Fruit fly (Drosophila melanogaster) whole organism, embryonic: ENCODE results near the gene CG12078.

Experiments used
- ATbp ChIP-seq: fragments of 200-800 bp; sonication (Bioruptor generic); optimal IDR thresholded peaks from 2 replicates; lab custom pipeline; 2017; ENCODE audit warnings: missing biosample characterization, mild to moderate bottlenecking, missing genetic modification characterization, missing genetic modification reagents
- Atf6 ChIP-seq: fragments of 200-800 bp; sonication (Bioruptor generic); IDR thresholded peaks from 2 replicates; pipeline ENCODE4 v1.3.6; 2022; ENCODE audit warnings: missing biosample characterization, missing genetic modification characterization
- CG10321 ChIP-seq: fragments of 200-800 bp; sonication (Bioruptor generic); IDR thresholded peaks from 2 replicates; pipeline ENCODE4 v1.3.6; 2022; ENCODE audit warnings: missing biosample characterization, missing genetic modification characterization
- CG11504 ChIP-seq: fragments of 200-800 bp; sonication (Bioruptor generic); optimal IDR thresholded peaks from 3 replicates; lab custom pipeline; 2019; ENCODE audit warnings: missing biosample characterization, mild to moderate bottlenecking, missing genetic modification characterization, moderate library complexity
- CG12071 ChIP-seq: fragments of 200-800 bp; sonication (Bioruptor generic); optimal IDR thresholded peaks from 3 replicates; lab custom pipeline; 2018; ENCODE audit warnings: missing biosample characterization, mild to moderate bottlenecking, missing genetic modification characterization
- CG12155 ChIP-seq: fragments of 200-800 bp; sonication (Bioruptor generic); optimal IDR thresholded peaks from 3 replicates; lab custom pipeline; 2016; ENCODE audit warnings: missing biosample characterization, missing genetic modification characterization
- CG12744 ChIP-seq: fragments of 200-800 bp; sonication (Bioruptor generic); optimal IDR thresholded peaks from 2 replicates; lab custom pipeline; 2016; ENCODE audit warnings: missing biosample characterization, missing genetic modification characterization
- CG14667 ChIP-seq: fragments of 200-800 bp; sonication (Bioruptor generic); IDR thresholded peaks from 2 replicates; pipeline ENCODE4 v1.3.6; 2022; ENCODE audit warnings: missing biosample characterization, missing genetic modification characterization
- CG15269 ChIP-seq: fragments of 200-800 bp; sonication (Bioruptor generic); optimal IDR thresholded peaks from 2 replicates; lab custom pipeline; 2018; ENCODE audit warnings: missing biosample characterization, mild to moderate bottlenecking, missing genetic modification characterization, moderate library complexity
- CG1602 ChIP-seq: fragments of 200-800 bp; sonication (Bioruptor generic); optimal IDR thresholded peaks from 3 replicates; lab custom pipeline; 2016; ENCODE audit warnings: missing biosample characterization, missing genetic modification characterization
- CG17361 ChIP-seq: fragments of 200-800 bp; sonication (Bioruptor generic); IDR thresholded peaks from 3 replicates; pipeline ENCODE4 v1.3.6; 2022; ENCODE audit warnings: missing biosample characterization, missing genetic modification characterization
- CG18262 ChIP-seq: fragments of 200-800 bp; optimal IDR thresholded peaks from 3 replicates; lab custom pipeline; 2019; ENCODE audit warnings: missing biosample characterization, mild to moderate bottlenecking, missing genetic modification characterization, moderate library complexity
- CG32532 ChIP-seq: fragments of 200-800 bp; sonication (Bioruptor generic); IDR thresholded peaks from 2 replicates; pipeline ENCODE4 v1.3.6; 2022; ENCODE audit warnings: missing biosample characterization, missing genetic modification characterization
- CG4730 ChIP-seq: fragments of 200-800 bp; sonication (Bioruptor generic); IDR thresholded peaks from 2 replicates; pipeline ENCODE4 v1.3.6; 2022; ENCODE audit warnings: missing biosample characterization, missing genetic modification characterization
- CG5953 ChIP-seq: fragments of 200-800 bp; sonication (Bioruptor generic); IDR thresholded peaks from 2 replicates; pipeline ENCODE4 v1.3.6; 2022; ENCODE audit warnings: missing biosample characterization, missing genetic modification characterization
- CG7963 ChIP-seq: fragments of 200-800 bp; sonication (Bioruptor generic); IDR thresholded peaks from 3 replicates; pipeline ENCODE4 v1.3.6; 2022; ENCODE audit warnings: missing biosample characterization, missing genetic modification characterization; ENCODE audit not compliant: partially characterized antibody
- CG9437 ChIP-seq: fragments of 200-800 bp; sonication (Bioruptor generic); optimal IDR thresholded peaks from 2 replicates; lab custom pipeline; 2018; ENCODE audit warnings: missing biosample characterization, mild to moderate bottlenecking, missing genetic modification characterization
- CG9932 ChIP-seq: fragments of 200-800 bp; sonication (Bioruptor generic); IDR thresholded peaks from 2 replicates; pipeline ENCODE4 v1.3.6; 2022; ENCODE audit warnings: missing biosample characterization, missing genetic modification characterization
- Camta ChIP-seq: fragments of 200-800 bp; sonication (Bioruptor generic); optimal IDR thresholded peaks from 2 replicates; lab custom pipeline; 2016; ENCODE audit warnings: missing biosample characterization, missing genetic modification characterization
- CoRest ChIP-seq: fragments of 200-800 bp; sonication (Bioruptor generic); optimal IDR thresholded peaks from 3 replicates; lab custom pipeline; 2018; ENCODE audit warnings: missing biosample characterization, mild to moderate bottlenecking, missing genetic modification characterization, moderate library complexity
- Dip3 ChIP-seq: fragments of 200-800 bp; sonication (Bioruptor generic); optimal IDR thresholded peaks from 3 replicates; lab custom pipeline; 2016; ENCODE audit warnings: missing biosample characterization, missing genetic modification characterization
- Fer1 ChIP-seq: fragments of 200-800 bp; sonication (Bioruptor generic); optimal IDR thresholded peaks from 2 replicates; lab custom pipeline; 2017; ENCODE audit warnings: missing biosample characterization, mild to moderate bottlenecking, missing genetic modification characterization
- HmgD ChIP-seq: fragments of 200-800 bp; sonication (Bioruptor generic); optimal IDR thresholded peaks from 3 replicates; lab custom pipeline; 2016; ENCODE audit warnings: missing biosample characterization, missing genetic modification characterization
- Lim3 ChIP-seq: fragments of 200-800 bp; sonication (Bioruptor generic); IDR thresholded peaks from 2 replicates; pipeline ENCODE4 v1.3.6; 2022; ENCODE audit warnings: missing biosample characterization, missing genetic modification characterization
- Mrtf ChIP-seq: fragments of 200-800 bp; sonication (Bioruptor generic); IDR thresholded peaks from 3 replicates; pipeline ENCODE4 v1.3.6; 2022; ENCODE audit warnings: missing biosample characterization, missing genetic modification characterization
- NK7.1 ChIP-seq: fragments of 200-800 bp; sonication (Bioruptor generic); optimal IDR thresholded peaks from 3 replicates; lab custom pipeline; 2016; ENCODE audit warnings: missing biosample characterization, missing genetic modification characterization
- Rx ChIP-seq: fragments of 200-800 bp; sonication (Bioruptor generic); IDR thresholded peaks from 2 replicates; pipeline ENCODE4 v1.3.6; 2022; ENCODE audit warnings: missing biosample characterization, missing genetic modification characterization
- Six4 ChIP-seq: fragments of 200-800 bp; sonication (Bioruptor generic); optimal IDR thresholded peaks from 2 replicates; lab custom pipeline; 2016; ENCODE audit warnings: missing biosample characterization, missing genetic modification characterization
- Xbp1 ChIP-seq: fragments of 200-800 bp; sonication (Bioruptor generic); optimal IDR thresholded peaks from 3 replicates; lab custom pipeline; 2016; ENCODE audit warnings: missing biosample characterization, mild to moderate bottlenecking, missing genetic modification characterization
- ab ChIP-seq: fragments of 200-800 bp; sonication (Bioruptor generic); optimal IDR thresholded peaks from 2 replicates; lab custom pipeline; 2016; ENCODE audit warnings: missing biosample characterization, missing genetic modification characterization
- corto ChIP-seq: fragments of 200-800 bp; sonication (Bioruptor generic); optimal IDR thresholded peaks from 2 replicates; lab custom pipeline; 2016; ENCODE audit warnings: missing biosample characterization, mild to moderate bottlenecking, missing genetic modification characterization, moderate library complexity
- dpn ChIP-seq, 2 experiments: fragments of 200-800 bp; sonication (Bioruptor generic); optimal IDR thresholded peaks; 3 replicates each; lab custom pipeline; 2016; ENCODE audit warnings: missing biosample characterization in 2 of 2, missing genetic modification characterization in 2 of 2
- gcm ChIP-seq: fragments of 200-800 bp; sonication (Bioruptor generic); optimal IDR thresholded peaks from 2 replicates; lab custom pipeline; 2019; ENCODE audit warnings: missing biosample characterization, mild to moderate bottlenecking, missing genetic modification characterization, moderate library complexity
- gfzf ChIP-seq: fragments of 200-800 bp; sonication (Bioruptor generic); optimal IDR thresholded peaks from 2 replicates; lab custom pipeline; 2016; ENCODE audit warnings: missing biosample characterization, mild to moderate bottlenecking, missing genetic modification characterization, moderate library complexity
- gsb-n ChIP-seq: fragments of 200-800 bp; sonication (Bioruptor generic); optimal IDR thresholded peaks from 3 replicates; lab custom pipeline; 2018; ENCODE audit warnings: missing biosample characterization, mild to moderate bottlenecking, missing genetic modification characterization
- gt ChIP-seq: fragments of 200-800 bp; sonication (Bioruptor generic); IDR thresholded peaks from 2 replicates; pipeline ENCODE4 v1.3.6; 2022; ENCODE audit warnings: missing biosample characterization, missing genetic modification characterization
- her ChIP-seq: fragments of 200-800 bp; sonication (Bioruptor generic); optimal IDR thresholded peaks from 2 replicates; lab custom pipeline; 2016; ENCODE audit warnings: missing biosample characterization, missing genetic modification characterization
- klu ChIP-seq: fragments of 200-800 bp; sonication (Bioruptor generic); IDR thresholded peaks from 2 replicates; pipeline ENCODE4 v1.3.6; 2022; ENCODE audit warnings: missing biosample characterization, missing genetic modification characterization
- nmo ChIP-seq: fragments of 200-800 bp; sonication (Bioruptor generic); optimal IDR thresholded peaks from 2 replicates; lab custom pipeline; 2018; ENCODE audit warnings: missing biosample characterization, mild to moderate bottlenecking, missing genetic modification characterization, moderate library complexity
- pfk ChIP-seq: fragments of 200-800 bp; sonication (Bioruptor generic); optimal IDR thresholded peaks from 2 replicates; lab custom pipeline; 2018; ENCODE audit warnings: missing biosample characterization, mild to moderate bottlenecking, missing genetic modification characterization, moderate library complexity
- phol ChIP-seq: fragments of 200-800 bp; sonication (Bioruptor generic); optimal IDR thresholded peaks from 3 replicates; lab custom pipeline; 2018; ENCODE audit warnings: missing biosample characterization, mild to moderate bottlenecking, missing genetic modification characterization, moderate library complexity
- pzg ChIP-seq: fragments of 200-800 bp; sonication (Bioruptor generic); optimal IDR thresholded peaks from 3 replicates; lab custom pipeline; 2018; ENCODE audit warnings: missing biosample characterization, mild to moderate bottlenecking, missing genetic modification characterization, moderate library complexity
- ranshi ChIP-seq: fragments of 200-800 bp; sonication (Bioruptor generic); IDR thresholded peaks from 2 replicates; pipeline ENCODE4 v1.3.6; 2022; ENCODE audit warnings: missing biosample characterization, missing genetic modification characterization
- sim ChIP-seq: fragments of 200-800 bp; sonication (Bioruptor generic); IDR thresholded peaks from 2 replicates; pipeline ENCODE4 v1.3.6; 2022; ENCODE audit warnings: missing biosample characterization, missing genetic modification characterization
- slbo ChIP-seq: fragments of 200-800 bp; sonication (Bioruptor generic); IDR thresholded peaks from 2 replicates; pipeline ENCODE4 v1.3.6; 2022; ENCODE audit warnings: missing biosample characterization, missing genetic modification characterization
- sug ChIP-seq: fragments of 200-800 bp; optimal IDR thresholded peaks from 2 replicates; lab custom pipeline; 2019; ENCODE audit warnings: missing biosample characterization, mild to moderate bottlenecking, missing genetic modification characterization, moderate library complexity
- trem ChIP-seq: fragments of 200-800 bp; optimal IDR thresholded peaks from 3 replicates; lab custom pipeline; 2019; ENCODE audit warnings: missing biosample characterization, mild to moderate bottlenecking, missing genetic modification characterization, moderate library complexity
- ttk ChIP-seq: fragments of 200-800 bp; sonication (Bioruptor generic); IDR thresholded peaks from 2 replicates; pipeline ENCODE4 v2.1.2; 2022; ENCODE audit warnings: missing biosample characterization, missing genetic modification characterization
- unc-4 ChIP-seq: fragments of 200-800 bp; sonication (Bioruptor generic); IDR thresholded peaks from 2 replicates; pipeline ENCODE4 v1.3.6; 2022; ENCODE audit warnings: missing biosample characterization, missing genetic modification characterization; ENCODE audit not compliant: partially characterized antibody
- usp ChIP-seq: fragments of >200 bp; optimal IDR thresholded peaks from 2 replicates; lab custom pipeline; 2017; ENCODE audit warnings: missing biosample characterization, missing genetic modification characterization
- vfl ChIP-seq: fragments of 200-800 bp; sonication (Bioruptor generic); optimal IDR thresholded peaks from 2 replicates; lab custom pipeline; 2016; ENCODE audit warnings: missing biosample characterization, missing genetic modification characterization
- vnd ChIP-seq: fragments of 200-800 bp; sonication (Bioruptor generic); IDR thresholded peaks from 3 replicates; pipeline ENCODE4 v1.3.6; 2022; ENCODE audit warnings: missing biosample characterization, missing genetic modification characterization; ENCODE audit not compliant: partially characterized antibody
- zen2 ChIP-seq: fragments of 200-800 bp; sonication (Bioruptor generic); IDR thresholded peaks from 3 replicates; pipeline ENCODE4 v1.3.6; 2022; ENCODE audit warnings: missing biosample characterization, missing genetic modification characterization; ENCODE audit not compliant: partially characterized antibody
- zfh2 ChIP-seq: fragments of 200-800 bp; sonication (Bioruptor generic); optimal IDR thresholded peaks from 2 replicates; lab custom pipeline; 2016; ENCODE audit warnings: missing biosample characterization, missing genetic modification characterization

Gene CG12078

dm6 chr3L:3197464-3197863, 46.6 kb downstream of the CG12078 start, which contains the start of gene CG14966 (continued):
- TF ChIP-seq ATbp (GFP tag; lab: Kevin White, UChicago) (no peak), Fer1 (GFP tag; lab: Kevin White, UChicago) (peak; percentile 31), CG10321 (GFP tag; lab: Robert Waterston, UW) (no peak), CG14667 (GFP tag; lab: Robert Waterston, UW) (no peak), nmo (GFP tag; lab: Kevin White, UChicago) (peak; percentile 43), phol (peak; percentile 35), CG11504 (tag; lab: Kevin White, UChicago) (peak; percentile 32), trem (tag; lab: Kevin White, UChicago) (peak; percentile 76), CG12071 (GFP tag; lab: Kevin White, UChicago) (no peak), Atf6 (GFP tag; lab: Robert Waterston, UW) (no peak), gsb-n (tag; lab: Kevin White, UChicago) (no peak), vfl (peak; percentile 28), CG15269 (peak; percentile 12), gfzf (peak; percentile 42), ab (no peak), pfk (peak; percentile 11), CG9932 (GFP tag; lab: Robert Waterston, UW) (peak; percentile 78), CG5953 (GFP tag; lab: Robert Waterston, UW) (no peak), zen2 (GFP tag; lab: Robert Waterston, UW) (peak; percentile 80), CoRest (tag; lab: Kevin White, UChicago) (peak; percentile 45), Six4 (GFP tag; lab: Kevin White, UChicago) (no peak), CG4730 (no peak), klu (GFP tag; lab: Robert Waterston, UW) (no peak), unc-4 (peak; percentile 91), CG32532 (peak; percentile 68), CG9437 (no peak), NK7.1 (GFP tag; lab: Kevin White, UChicago) (no peak), ttk (GFP tag; lab: Robert Waterston, UW) (peak; percentile 11; the same call in 1 of the 2 replicates), HmgD (GFP tag; lab: Kevin White, UChicago) (peak; percentile 44), vnd (peak; percentile 75), gt (GFP tag; lab: Robert Waterston, UW) (no peak), CG18262 (tag; lab: Kevin White, UChicago) (peak; percentile 7), CG12744 (no peak), CG12155 (GFP tag; lab: Kevin White, UChicago) (peak; percentile 32), CG1602 (GFP tag; lab: Kevin White, UChicago) (no peak), CG7963 (GFP tag; lab: Robert Waterston, UW) (peak; percentile 76; the same call in 2 of the 3 replicates), ranshi (GFP tag; lab: Robert Waterston, UW) (no peak), sug (peak; percentile 50), slbo (GFP tag; lab: Robert Waterston, UW) (peak; percentile 63; the same call in 1 of the 2 replicates), pzg (GFP tag; lab: Kevin White, UChicago) (peak; percentile 89), gcm (no peak)

dm6 chr3L:3194059-3194458, 50.0 kb downstream of the CG12078 start:
- TF ChIP-seq Xbp1, result peak; percentile 93
- TF ChIP-seq CG15269, result peak; percentile 96
- peak; percentile 95 for TF ChIP-seq CG17361
- peak; percentile 32 for TF ChIP-seq Camta (GFP tag; lab: Kevin White, UChicago)
- TF ChIP-seq sim (GFP tag; lab: Robert Waterston, UW), result peak; percentile 92
- TF ChIP-seq Lim3 (GFP tag; lab: Robert Waterston, UW), result peak; percentile 55
- no peak for TF ChIP-seq ab
- no peak for TF ChIP-seq usp (GFP tag; lab: Kevin White, UChicago)
- no peak for TF ChIP-seq her (GFP tag; lab: Kevin White, UChicago)
- peak; percentile 61 for TF ChIP-seq Dip3 (GFP tag; lab: Kevin White, UChicago)
- TF ChIP-seq Rx (GFP tag; lab: Robert Waterston, UW), result peak; percentile 93
- TF ChIP-seq corto (GFP tag; lab: Kevin White, UChicago), result peak; percentile 93
- TF ChIP-seq zfh2, result peak; percentile 14
- TF ChIP-seq dpn (GFP tag; optimal IDR thresholded peaks at IDR 0.05; lab: Kevin White, UChicago), result peak; percentile 40 to 92
- TF ChIP-seq Mrtf (GFP tag; lab: Robert Waterston, UW), result peak; percentile 86
